Worm (Caenorhabditis elegans): ENCODE measurements around the gene K05F1.13.

DNA sequence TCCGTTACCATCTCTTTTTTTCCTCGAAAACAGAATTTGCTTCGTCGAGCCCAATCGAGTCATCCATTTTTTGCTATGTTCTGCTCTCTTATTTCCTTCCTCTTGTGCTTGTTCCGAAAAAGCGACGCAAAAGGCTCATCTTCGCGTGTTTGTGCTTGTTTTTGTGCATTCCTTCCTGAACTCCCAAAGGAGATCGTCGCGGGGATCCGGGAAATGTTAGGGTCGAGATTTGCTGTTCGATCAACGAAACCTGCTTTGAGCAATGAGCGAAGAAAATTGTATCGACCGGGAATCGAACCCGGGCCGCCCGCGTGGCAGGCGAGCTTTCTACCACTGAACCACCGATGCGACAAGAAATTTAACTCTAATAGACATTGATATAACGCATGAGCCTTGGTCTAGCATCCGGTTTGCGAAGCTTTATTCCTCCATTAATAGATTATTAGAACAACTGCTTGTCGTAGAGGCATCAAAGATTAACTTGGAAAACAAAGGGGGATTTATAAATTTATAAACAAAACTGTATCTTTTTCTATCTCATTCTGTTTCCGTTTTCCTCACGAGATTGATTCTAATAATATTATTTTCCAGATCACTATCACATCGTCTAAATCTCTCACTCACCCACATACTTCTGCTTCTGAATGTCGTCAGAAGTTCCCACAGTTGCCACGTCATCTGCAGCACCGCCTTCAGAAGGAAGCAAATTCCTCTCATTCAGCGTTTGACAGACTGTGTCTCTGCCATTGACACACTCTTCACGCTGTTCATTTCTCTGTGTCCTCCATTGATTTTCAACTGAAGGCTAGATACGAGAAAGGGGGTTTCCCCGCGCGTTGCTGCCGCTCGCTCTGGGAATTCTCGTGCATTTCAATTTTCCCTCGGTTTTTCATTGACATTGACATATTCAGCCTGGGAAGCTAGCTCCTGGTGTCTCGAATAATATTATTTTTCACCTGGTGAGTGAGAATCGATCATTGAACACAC lies 6.7 kb upstream of the K05F1.13 start, which contains the start of gene K05F1.6:
- TF ChIP-seq dmd-4 (tag; optimal IDR thresholded peaks at IDR 0.05), result no peak
- no peak for TF ChIP-seq mab-5 (tag; optimal IDR thresholded peaks at IDR 0.05)
